Worm (Caenorhabditis elegans): ENCODE data around the gene W03B1.5.

The W03B1.5 gene

ce11 chrIV:4398420-4398819 is 50.2 kb downstream of the W03B1.5 start:
- peak; percentile 5 for TF ChIP-seq unc-62 (GFP tag; optimal IDR thresholded peaks at IDR 0.05)
- peak; percentile 18 for TF ChIP-seq lsy-2 (tag; optimal IDR thresholded peaks at IDR 0.05)
- TF ChIP-seq pha-4 (tag; optimal IDR thresholded peaks at IDR 0.05) = peak; percentile 14
- TF ChIP-seq zip-8 (tag; optimal IDR thresholded peaks at IDR 0.05) = no peak
- TF ChIP-seq drap-1 (GFP tag; optimal IDR thresholded peaks at IDR 0.05) = no peak
- TF ChIP-seq mep-1 (tag; optimal IDR thresholded peaks at IDR 0.05) = no peak
- TF ChIP-seq tbx-8 (GFP tag; optimal IDR thresholded peaks at IDR 0.05) = no peak
- TF ChIP-seq unc-120 (tag; optimal IDR thresholded peaks at IDR 0.05; ENCODE audit: poor library complexity, severe bottlenecking) = peak; percentile 2
- no peak for TF ChIP-seq unc-39 (tag; optimal IDR thresholded peaks at IDR 0.05)
- TF ChIP-seq cnd-1 (tag; optimal IDR thresholded peaks at IDR 0.05) = peak; percentile 19
- TF ChIP-seq mls-2 (tag; optimal IDR thresholded peaks at IDR 0.05) = no peak
- TF ChIP-seq ham-2 (GFP tag; optimal IDR thresholded peaks at IDR 0.05) = peak; percentile 72
- no peak for TF ChIP-seq nhr-76 (tag; optimal IDR thresholded peaks at IDR 0.05)
- TF ChIP-seq elt-1 (tag; optimal IDR thresholded peaks at IDR 0.05; ENCODE audit: borderline replicate concordance, insufficient read depth) = no peak

- TF ChIP-seq cnd-1 (tag; optimal IDR thresholded peaks at IDR 0.05) (no peak), mab-5 (tag; optimal IDR thresholded peaks at IDR 0.05) (no peak), ztf-11 (tag; optimal IDR thresholded peaks at IDR 0.05) (no peak), ces-1 (GFP tag; optimal IDR thresholded peaks at IDR 0.05) (no peak), unc-120 (tag; optimal IDR thresholded peaks at IDR 0.05; ENCODE audit: poor library complexity, severe bottlenecking) (no peak), sem-2 (GFP tag; optimal IDR thresholded peaks at IDR 0.05) (no peak), sptf-1 (tag; optimal IDR thresholded peaks at IDR 0.05) (no peak), elt-1 (tag; optimal IDR thresholded peaks at IDR 0.05; ENCODE audit: borderline replicate concordance, insufficient read depth) (no peak), bed-3 (GFP tag; optimal IDR thresholded peaks at IDR 0.05) (no peak), nhr-12 (tag; optimal IDR thresholded peaks at IDR 0.05) (no peak), mep-1 (tag; optimal IDR thresholded peaks at IDR 0.05) (no peak), M03D4.4 (tag; optimal IDR thresholded peaks at IDR 0.05) (no peak), pha-4 (tag; optimal IDR thresholded peaks at IDR 0.05) (no peak)
Observed at ce11 chrIV:4398890-4399289, 50.6 kb downstream of the W03B1.5 start.

- TF ChIP-seq blmp-1 (tag; optimal IDR thresholded peaks at IDR 0.05) (no peak), ztf-11 (tag; optimal IDR thresholded peaks at IDR 0.05) (no peak), hlh-1 (tag; optimal IDR thresholded peaks at IDR 0.05) (no peak), tbx-8 (GFP tag; optimal IDR thresholded peaks at IDR 0.05) (no peak), pha-4 (tag; optimal IDR thresholded peaks at IDR 0.05) (peak; percentile 12)
Observed at ce11 chrIV:4399418-4400136, 51.3 kb downstream of the W03B1.5 start.

ce11 chrIV:4400350-4401326 is 52.4 kb downstream of the W03B1.5 start, which contains the start of gene Y24D9A.6:
Gene Y24D9A.6, minus strand, starts transcription at chrIV:4400400.
- no peak for TF ChIP-seq hlh-1 (tag; optimal IDR thresholded peaks at IDR 0.05)
- no peak for TF ChIP-seq elt-3 (tag; optimal IDR thresholded peaks at IDR 0.05)
- TF ChIP-seq elt-1 (tag; optimal IDR thresholded peaks at IDR 0.05; ENCODE audit: borderline replicate concordance, insufficient read depth) = peak; percentile 53
- no peak for TF ChIP-seq nhr-12 (tag; optimal IDR thresholded peaks at IDR 0.05)
- TF ChIP-seq ceh-83 (GFP tag; optimal IDR thresholded peaks at IDR 0.05) = no peak
- TF ChIP-seq unc-62 (GFP tag; optimal IDR thresholded peaks at IDR 0.05) = peak; percentile 23
- TF ChIP-seq nhr-237 (tag; optimal IDR thresholded peaks at IDR 0.05) = peak; percentile 54
- TF ChIP-seq unc-120 (tag; optimal IDR thresholded peaks at IDR 0.05; ENCODE audit: poor library complexity, severe bottlenecking) = no peak
- TF ChIP-seq blmp-1 (tag; optimal IDR thresholded peaks at IDR 0.05) = peak; percentile 66
- TF ChIP-seq M03D4.4 (tag; optimal IDR thresholded peaks at IDR 0.05) = no peak

All from whole organism, mixed stage, embryonic.